Worm (Caenorhabditis elegans) whole organism, mixed stage, embryonic: ENCODE results near the gene bath-21.
"Not testable (repeated sequence)": the region's sequence is repeated elsewhere in the genome, so short reads cannot be mapped to it uniquely, and the experiment has no call there.

Experiments
- M03D4.4 ChIP-seq: sonication (generic microtip); optimal IDR thresholded peaks from 2 replicates; lab custom pipeline; 2017; ENCODE audit warnings: mild to moderate bottlenecking, missing genetic modification characterization, missing compliant biosample characterization
- bed-3 ChIP-seq: fragments of 200-800 bp; sonication (Bioruptor generic); optimal IDR thresholded peaks from 3 replicates; lab custom pipeline; 2018; ENCODE audit warnings: mild to moderate bottlenecking, missing genetic modification characterization, moderate library complexity, missing compliant biosample characterization
- blmp-1 ChIP-seq: fragments of 150-350 bp; optimal IDR thresholded peaks from 2 replicates; lab custom pipeline; 2014; ENCODE audit warnings: missing biosample characterization, missing genetic modification characterization
- ceh-39 ChIP-seq: fragments of 150-350 bp; optimal IDR thresholded peaks from 2 replicates; lab custom pipeline; 2014; ENCODE audit warnings: missing biosample characterization, missing genetic modification characterization
- ceh-43 ChIP-seq: fragments of 200-800 bp; sonication (Bioruptor generic); optimal IDR thresholded peaks from 2 replicates; lab custom pipeline; 2018; ENCODE audit warnings: mild to moderate bottlenecking, missing genetic modification characterization, moderate library complexity, missing compliant biosample characterization
- cnd-1 ChIP-seq: fragments of 200-800 bp; sonication (Bioruptor generic); optimal IDR thresholded peaks from 2 replicates; lab custom pipeline; 2018; ENCODE audit warnings: mild to moderate bottlenecking, missing genetic modification characterization, missing compliant biosample characterization
- drap-1 ChIP-seq: fragments of 200-800 bp; sonication (Bioruptor generic); optimal IDR thresholded peaks from 3 replicates; lab custom pipeline; 2018; ENCODE audit warnings: mild to moderate bottlenecking, missing genetic modification characterization, missing compliant biosample characterization
- elt-1 ChIP-seq: sonication (generic microtip); optimal IDR thresholded peaks from 2 replicates; lab custom pipeline; 2017; ENCODE audit warnings: missing genetic modification characterization, mild to moderate bottlenecking, missing compliant biosample characterization, antibody characterized with exemption, moderate library complexity, borderline replicate concordance; ENCODE audit not compliant: insufficient read depth
- elt-3 ChIP-seq: fragments of 150-350 bp; optimal IDR thresholded peaks from 2 replicates; lab custom pipeline; 2014; ENCODE audit warnings: missing biosample characterization, missing genetic modification characterization
- flh-1 ChIP-seq: fragments of 200-800 bp; sonication (Bioruptor generic); optimal IDR thresholded peaks from 2 replicates; lab custom pipeline; 2018; ENCODE audit warnings: mild to moderate bottlenecking, missing genetic modification characterization, moderate library complexity, missing compliant biosample characterization
- ham-2 ChIP-seq: fragments of 200-800 bp; sonication (Bioruptor generic); optimal IDR thresholded peaks from 2 replicates; lab custom pipeline; 2018; ENCODE audit warnings: mild to moderate bottlenecking, missing genetic modification characterization, missing compliant biosample characterization
- hlh-1 ChIP-seq: fragments of 150-350 bp; optimal IDR thresholded peaks from 2 replicates; lab custom pipeline; 2014; ENCODE audit warnings: missing biosample characterization, missing genetic modification reagents, missing genetic modification characterization
- lin-13 ChIP-seq: fragments of 150-350 bp; optimal IDR thresholded peaks from 2 replicates; lab custom pipeline; 2014; ENCODE audit warnings: missing biosample characterization, missing genetic modification characterization
- lin-32 ChIP-seq: fragments of 200-800 bp; sonication (Bioruptor generic); optimal IDR thresholded peaks from 2 replicates; lab custom pipeline; 2018; ENCODE audit warnings: mild to moderate bottlenecking, missing genetic modification characterization, missing compliant biosample characterization
- lsy-2 ChIP-seq: fragments of 150-350 bp; optimal IDR thresholded peaks from 2 replicates; lab custom pipeline; 2014; ENCODE audit warnings: missing biosample characterization, missing genetic modification characterization
- mab-5 ChIP-seq: fragments of 150-350 bp; optimal IDR thresholded peaks from 2 replicates; lab custom pipeline; 2014; ENCODE audit warnings: missing biosample characterization, missing genetic modification characterization
- mep-1 ChIP-seq: fragments of 150-350 bp; optimal IDR thresholded peaks from 2 replicates; lab custom pipeline; 2017; ENCODE audit warnings: missing biosample characterization, missing genetic modification reagents, missing genetic modification characterization, inconsistent platforms
- mls-2 ChIP-seq: sonication (generic microtip); optimal IDR thresholded peaks from 2 replicates; lab custom pipeline; 2016; ENCODE audit warnings: mild to moderate bottlenecking, missing genetic modification characterization, moderate library complexity, missing compliant biosample characterization
- nhr-2 ChIP-seq: fragments of 150-350 bp; optimal IDR thresholded peaks from 2 replicates; lab custom pipeline; 2014; ENCODE audit warnings: missing biosample characterization, missing genetic modification characterization
- nhr-237 ChIP-seq: fragments of 150-350 bp; optimal IDR thresholded peaks from 2 replicates; lab custom pipeline; 2014; ENCODE audit warnings: missing biosample characterization, missing genetic modification characterization
- nhr-28 ChIP-seq: fragments of 150-350 bp; optimal IDR thresholded peaks from 2 replicates; lab custom pipeline; 2014; ENCODE audit warnings: missing biosample characterization, missing genetic modification characterization
- nhr-76 ChIP-seq: sonication (generic microtip); optimal IDR thresholded peaks from 2 replicates; lab custom pipeline; 2017; ENCODE audit warnings: missing biosample characterization, missing genetic modification characterization
- pha-4 ChIP-seq: fragments of 150-350 bp; optimal IDR thresholded peaks from 2 replicates; lab custom pipeline; 2018; ENCODE audit warnings: missing biosample characterization, missing genetic modification reagents, missing genetic modification characterization
- snpc-4 ChIP-seq: fragments of 150-350 bp; optimal IDR thresholded peaks from 2 replicates; lab custom pipeline; 2014; ENCODE audit warnings: missing biosample characterization, missing genetic modification characterization
- sptf-1 ChIP-seq: sonication (generic microtip); optimal IDR thresholded peaks from 2 replicates; lab custom pipeline; 2017; ENCODE audit warnings: mild to moderate bottlenecking, missing genetic modification characterization, moderate library complexity, missing compliant biosample characterization
- tbx-8 ChIP-seq: fragments of 200-800 bp; sonication (Bioruptor generic); optimal IDR thresholded peaks from 2 replicates; lab custom pipeline; 2018; ENCODE audit warnings: mild to moderate bottlenecking, missing genetic modification characterization, moderate library complexity, missing compliant biosample characterization
- unc-120 ChIP-seq: sonication (generic microtip); optimal IDR thresholded peaks from 2 replicates; lab custom pipeline; 2017; ENCODE audit warnings: missing genetic modification characterization, missing compliant biosample characterization; ENCODE audit not compliant: poor library complexity, severe bottlenecking
- unc-39 ChIP-seq: fragments of 150-350 bp; optimal IDR thresholded peaks from 2 replicates; lab custom pipeline; 2014; ENCODE audit warnings: missing biosample characterization, missing genetic modification characterization
- zip-8 ChIP-seq: fragments of 150-350 bp; optimal IDR thresholded peaks from 2 replicates; lab custom pipeline; 2014; ENCODE audit warnings: missing biosample characterization, missing genetic modification characterization
- ztf-11 ChIP-seq: fragments of 150-350 bp; optimal IDR thresholded peaks from 2 replicates; lab custom pipeline; 2014; ENCODE audit warnings: missing biosample characterization, missing genetic modification characterization

Gene bath-21

DNA sequence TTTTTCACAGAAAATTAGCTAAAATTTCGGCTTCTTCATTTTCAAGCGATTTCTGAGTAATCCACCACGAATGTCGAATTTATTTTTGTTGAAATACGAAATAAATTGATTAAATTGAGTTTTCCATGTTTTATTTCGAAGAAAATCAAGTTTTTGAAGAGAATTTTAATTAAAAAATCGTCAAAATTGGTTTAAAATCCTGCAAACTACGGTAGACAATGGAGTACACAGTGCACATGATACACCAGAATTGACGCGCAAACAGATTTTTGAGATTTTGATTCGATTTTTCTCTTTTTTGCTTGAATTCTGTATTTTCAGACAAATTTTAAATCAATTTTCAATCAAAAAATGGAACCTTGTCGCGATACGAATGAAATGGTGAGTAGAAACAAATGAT is 6.9 kb upstream of the bath-21 start, which contains the start of gene F59H6.14:
Gene F59H6.14, plus strand, starts transcription at position 301 of the 400 bp plus-strand sequence.
- TF ChIP-seq cnd-1 (tag; lab: Kevin White, UChicago), result no peak
- TF ChIP-seq ceh-43, result no peak
- TF ChIP-seq elt-3 (tag; lab: Kevin White, UChicago), result no peak
- TF ChIP-seq elt-1 (tag; lab: Kevin White, UChicago), result no peak
- TF ChIP-seq nhr-28, result no peak
- no peak for TF ChIP-seq drap-1 (GFP tag; lab: Kevin White, UChicago)
- no peak for TF ChIP-seq nhr-237 (tag; lab: Kevin White, UChicago)
- no peak for TF ChIP-seq mep-1 (tag; lab: Kevin White, UChicago)
- no peak for TF ChIP-seq hlh-1 (tag; lab: Kevin White, UChicago)
- no peak for TF ChIP-seq nhr-76 (tag; lab: Kevin White, UChicago)
- no peak for TF ChIP-seq ceh-39
- no peak for TF ChIP-seq M03D4.4 (tag; lab: Kevin White, UChicago)
- TF ChIP-seq unc-39 (tag; lab: Kevin White, UChicago), result no peak
- TF ChIP-seq lin-13, result no peak
- TF ChIP-seq ham-2, result no peak
- TF ChIP-seq lin-32 (GFP tag; lab: Kevin White, UChicago), result no peak
- no peak for TF ChIP-seq zip-8 (tag; lab: Kevin White, UChicago)
- no peak for TF ChIP-seq nhr-2 (tag; lab: Kevin White, UChicago)

DNA sequence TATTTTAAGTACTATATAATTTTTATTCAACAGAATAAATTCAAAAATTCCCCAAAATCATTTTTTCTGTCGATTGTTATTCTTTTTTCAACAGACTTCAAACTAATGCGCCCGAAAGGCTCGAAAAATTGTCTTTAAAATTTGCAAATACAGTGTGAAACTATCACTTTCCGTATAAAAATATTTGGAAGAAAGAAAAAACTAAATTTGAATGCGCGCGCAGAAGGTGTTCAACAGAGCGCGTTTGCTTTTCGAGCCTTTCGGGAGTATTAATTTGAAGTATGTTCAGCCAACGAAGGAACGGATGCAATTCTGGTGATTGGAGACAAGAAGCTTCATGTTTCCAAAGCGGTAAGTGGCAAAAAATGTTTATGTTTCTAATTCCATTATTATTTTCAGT is 5.9 kb upstream of the bath-21 start, which contains the start of gene btb-4:
Gene btb-4, plus strand, starts transcription at position 35 of the 400 bp plus-strand sequence.
- not testable (repeated sequence) for TF ChIP-seq elt-1 (tag; lab: Kevin White, UChicago); bed-3; lin-13

ce11 chrII:2031852-2032251 is 5.4 kb upstream of the bath-21 start, which contains the start of gene bath-5:
TSS of gene bath-5 (minus strand) at chrII:2031952.
- TF ChIP-seq elt-3 (tag; lab: Kevin White, UChicago) (no peak), nhr-76 (tag; lab: Kevin White, UChicago) (no peak), ztf-11 (tag; lab: Kevin White, UChicago) (no peak), unc-120 (tag; lab: Kevin White, UChicago) (no peak), cnd-1 (tag; lab: Kevin White, UChicago) (no peak), M03D4.4 (tag; lab: Kevin White, UChicago) (no peak), sptf-1 (tag; lab: Kevin White, UChicago) (no peak), mab-5 (tag; lab: Kevin White, UChicago) (no peak), drap-1 (GFP tag; lab: Kevin White, UChicago) (no peak)

DNA sequence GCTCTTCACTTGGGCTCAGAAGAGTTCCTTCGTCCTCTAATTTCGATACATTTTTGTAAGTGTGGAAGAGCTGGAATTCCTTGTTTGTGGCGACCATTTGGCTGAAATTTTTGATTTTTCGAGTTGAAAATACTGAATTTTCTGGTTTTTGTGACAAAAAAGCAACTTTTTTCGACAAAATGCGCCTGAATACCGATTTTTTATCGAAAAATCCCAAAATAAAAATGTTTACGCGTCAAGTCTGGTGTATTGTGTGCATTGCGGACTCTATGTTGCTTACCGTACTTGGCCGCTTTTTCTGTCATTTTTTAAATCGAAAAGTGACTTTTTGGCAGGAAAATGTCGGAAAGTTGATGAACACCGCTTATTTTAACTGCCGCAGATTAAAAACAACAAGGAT is 3.9 kb upstream of the bath-21 start, which contains the start of gene bath-3:
Gene bath-3, minus strand, starts transcription at position 101 of the 400 bp plus-strand sequence.
- TF ChIP-seq unc-39 (tag; lab: Kevin White, UChicago) (no peak), flh-1 (GFP tag; lab: Kevin White, UChicago) (no peak), bed-3 (no peak), mls-2 (tag; lab: Kevin White, UChicago) (no peak), sptf-1 (tag; lab: Kevin White, UChicago) (no peak), hlh-1 (tag; lab: Kevin White, UChicago) (no peak), pha-4 (tag; lab: Kevin White, UChicago) (no peak), ham-2 (no peak), lin-13 (no peak), nhr-76 (tag; lab: Kevin White, UChicago) (no peak), M03D4.4 (tag; lab: Kevin White, UChicago) (no peak), lsy-2 (tag; lab: Kevin White, UChicago) (no peak)

ce11 chrII:2028712-2029111 is 2.3 kb upstream of the bath-21 start, which contains the start of gene bath-1:
TSS of gene bath-1 (minus strand) at chrII:2028812.
- TF ChIP-seq drap-1 (GFP tag; lab: Kevin White, UChicago), result no peak
- TF ChIP-seq blmp-1, result no peak
- no peak for TF ChIP-seq mab-5 (tag; lab: Kevin White, UChicago)
- no peak for TF ChIP-seq snpc-4 (tag; lab: Kevin White, UChicago)
- TF ChIP-seq tbx-8 (GFP tag; lab: Kevin White, UChicago), result no peak
- no peak for TF ChIP-seq elt-3 (tag; lab: Kevin White, UChicago)
- no peak for TF ChIP-seq ztf-11 (tag; lab: Kevin White, UChicago)
- no peak for TF ChIP-seq unc-39 (tag; lab: Kevin White, UChicago)
- no peak for TF ChIP-seq ham-2
- TF ChIP-seq lin-32 (GFP tag; lab: Kevin White, UChicago), result no peak
- TF ChIP-seq nhr-2 (tag; lab: Kevin White, UChicago), result no peak
- no peak for TF ChIP-seq nhr-237 (tag; lab: Kevin White, UChicago)
